Worm (Caenorhabditis elegans) whole organism, L1 larva: ENCODE data around the gene ceh-60.

ENCODE experiments used
- C04F5.9 ChIP-seq: sonication (generic microtip); optimal IDR thresholded peaks from 2 replicates; lab custom pipeline; 2016; ENCODE audit warnings: missing genetic modification characterization, missing compliant biosample characterization
- C16A3.4 ChIP-seq: fragments of 150-350 bp; optimal IDR thresholded peaks from 2 replicates; lab custom pipeline; 2014; ENCODE audit warnings: missing biosample characterization, missing genetic modification characterization
- C34B4.2 ChIP-seq: sonication (generic microtip); optimal IDR thresholded peaks from 2 replicates; lab custom pipeline; 2017; ENCODE audit warnings: mild to moderate bottlenecking, missing genetic modification characterization, missing compliant biosample characterization
- F16B12.6 ChIP-seq: fragments of 150-350 bp; optimal IDR thresholded peaks from 2 replicates; lab custom pipeline; 2014; ENCODE audit warnings: missing biosample characterization, missing genetic modification characterization
- alr-1 ChIP-seq: fragments of 200-800 bp; sonication (Bioruptor generic); optimal IDR thresholded peaks from 2 replicates; lab custom pipeline; 2018; ENCODE audit warnings: borderline replicate concordance, mild to moderate bottlenecking, missing genetic modification characterization, missing compliant biosample characterization
- aly-2 ChIP-seq: fragments of 150-350 bp; optimal IDR thresholded peaks from 2 replicates; lab custom pipeline; 2014; ENCODE audit warnings: missing biosample characterization, missing genetic modification characterization
- ama-1 ChIP-seq: fragments of 150-350 bp; optimal IDR thresholded peaks from 2 replicates; lab custom pipeline; 2014
- blmp-1 ChIP-seq: fragments of 150-350 bp; optimal IDR thresholded peaks from 2 replicates; lab custom pipeline; 2014; ENCODE audit warnings: missing biosample characterization, missing genetic modification characterization
- ceh-8 ChIP-seq: fragments of 200-800 bp; sonication (Bioruptor generic); optimal IDR thresholded peaks from 2 replicates; lab custom pipeline; 2018; ENCODE audit warnings: mild to moderate bottlenecking, missing genetic modification characterization, moderate library complexity, missing compliant biosample characterization
- ceh-82 ChIP-seq, 3 experiments: fragments of 150-350 bp in 1 of 3; sonication (generic microtip) in 2 of 3; optimal IDR thresholded peaks; 2 replicates each; lab custom pipeline; 2014 to 2017; ENCODE audit warnings: missing biosample characterization in 3 of 3, missing genetic modification characterization in 3 of 3
- ceh-90 ChIP-seq: sonication (generic microtip); optimal IDR thresholded peaks from 2 replicates; lab custom pipeline; 2016; ENCODE audit warnings: missing genetic modification characterization, missing compliant biosample characterization
- ces-1 ChIP-seq: fragments of 150-350 bp; optimal IDR thresholded peaks from 2 replicates; lab custom pipeline; 2014; ENCODE audit warnings: missing biosample characterization, missing genetic modification reagents, missing genetic modification characterization
- dpl-1 ChIP-seq, 3 experiments: fragments of 150-350 bp in 2 of 3; sonication (generic microtip) in 1 of 3; optimal IDR thresholded peaks; 2 replicates each; lab custom pipeline; 2014 to 2017; ENCODE audit warnings: missing biosample characterization in 3 of 3, missing genetic modification characterization in 3 of 3, missing genetic modification reagents in 3 of 3
- dsc-1 ChIP-seq: sonication (generic microtip); optimal IDR thresholded peaks from 2 replicates; lab custom pipeline; 2016; ENCODE audit warnings: mild to moderate bottlenecking, missing genetic modification characterization, missing compliant biosample characterization
- efl-1 ChIP-seq, 4 experiments: fragments of 150-350 bp; optimal IDR thresholded peaks in 3 of 4; peaks in 1 of 4; 1 replicate in 1 of 4; 2 replicates in 3 of 4; lab custom pipeline; 2014; ENCODE audit warnings: missing biosample characterization in 2 of 4, missing genetic modification characterization in 2 of 4, missing genetic modification reagents in 2 of 4
- elt-2 ChIP-seq: sonication (generic microtip); optimal IDR thresholded peaks from 2 replicates; lab custom pipeline; 2016; ENCODE audit warnings: missing genetic modification characterization, mild to moderate bottlenecking, inconsistent platforms, missing compliant biosample characterization, missing genetic modification reagents
- elt-3 ChIP-seq, 6 experiments: fragments of 150-350 bp in 1 of 6; sonication (generic microtip); optimal IDR thresholded peaks; 2 replicates each; lab custom pipeline; 2017 to 2018; ENCODE audit warnings: missing biosample characterization in 6 of 6, missing genetic modification characterization in 6 of 6, inconsistent platforms in 1 of 6
- fkh-4 ChIP-seq: sonication (generic microtip); optimal IDR thresholded peaks from 2 replicates; lab custom pipeline; 2016; ENCODE audit warnings: missing compliant biosample characterization, missing genetic modification characterization, borderline replicate concordance
- fos-1 ChIP-seq: fragments of 150-350 bp; optimal IDR thresholded peaks from 2 replicates; lab custom pipeline; 2014; ENCODE audit warnings: missing biosample characterization, missing genetic modification characterization
- hlh-4 ChIP-seq: sonication (generic microtip); optimal IDR thresholded peaks from 2 replicates; lab custom pipeline; 2016; ENCODE audit warnings: mild to moderate bottlenecking, missing genetic modification characterization, missing compliant biosample characterization
- hpl-2 ChIP-seq: fragments of 150-350 bp; optimal IDR thresholded peaks from 2 replicates; lab custom pipeline; 2014; ENCODE audit warnings: missing biosample characterization, missing genetic modification reagents, missing genetic modification characterization
- irx-1 ChIP-seq: sonication (generic microtip); optimal IDR thresholded peaks from 2 replicates; lab custom pipeline; 2016; ENCODE audit warnings: missing genetic modification characterization, missing compliant biosample characterization
- lin-13 ChIP-seq: fragments of 150-350 bp; optimal IDR thresholded peaks from 2 replicates; lab custom pipeline; 2014; ENCODE audit warnings: missing biosample characterization, missing genetic modification reagents, missing genetic modification characterization
- lin-39 ChIP-seq: fragments of 150-350 bp; optimal IDR thresholded peaks from 2 replicates; lab custom pipeline; 2014; ENCODE audit warnings: missing biosample characterization, missing genetic modification reagents, missing genetic modification characterization
- lir-3 ChIP-seq: sonication (generic microtip); optimal IDR thresholded peaks from 2 replicates; lab custom pipeline; 2016; ENCODE audit warnings: mild to moderate bottlenecking, missing genetic modification characterization, moderate library complexity, missing compliant biosample characterization; ENCODE audit not compliant: poor library complexity
- lsy-2 ChIP-seq, 2 experiments: fragments of 150-350 bp; optimal IDR thresholded peaks; 2 replicates each; lab custom pipeline; 2014; ENCODE audit warnings: missing biosample characterization in 2 of 2, missing genetic modification characterization in 2 of 2
- mab-9 ChIP-seq: fragments of 200-800 bp; sonication (Bioruptor generic); IDR thresholded peaks from 2 replicates; pipeline ENCODE4 v1.3.6; 2022; ENCODE audit warnings: missing genetic modification reagents, missing genetic modification characterization, missing compliant biosample characterization
- mef-2 ChIP-seq: fragments of 150-350 bp; optimal IDR thresholded peaks from 2 replicates; lab custom pipeline; 2014; ENCODE audit warnings: missing biosample characterization, missing genetic modification characterization
- mep-1 ChIP-seq: fragments of 150-350 bp; optimal IDR thresholded peaks from 2 replicates; lab custom pipeline; 2014; ENCODE audit warnings: missing biosample characterization, missing genetic modification characterization
- nhr-12 ChIP-seq: sonication (generic microtip); optimal IDR thresholded peaks from 2 replicates; lab custom pipeline; 2017; ENCODE audit warnings: missing biosample characterization, missing genetic modification characterization
- nhr-20 ChIP-seq: sonication (generic microtip); optimal IDR thresholded peaks from 2 replicates; lab custom pipeline; 2016; ENCODE audit warnings: mild to moderate bottlenecking, missing genetic modification characterization, missing compliant biosample characterization
- nhr-237 ChIP-seq: fragments of 150-350 bp; optimal IDR thresholded peaks from 2 replicates; lab custom pipeline; 2014; ENCODE audit warnings: missing biosample characterization, missing genetic modification characterization
- nhr-47 ChIP-seq: sonication (generic microtip); optimal IDR thresholded peaks from 2 replicates; lab custom pipeline; 2016; ENCODE audit warnings: mild to moderate bottlenecking, missing genetic modification characterization, moderate library complexity, missing compliant biosample characterization
- nhr-71 ChIP-seq: sonication (generic microtip); optimal IDR thresholded peaks from 2 replicates; lab custom pipeline; 2016; ENCODE audit warnings: mild to moderate bottlenecking, missing genetic modification characterization, moderate library complexity, missing compliant biosample characterization
- nhr-77 ChIP-seq: fragments of 150-350 bp; optimal IDR thresholded peaks from 2 replicates; lab custom pipeline; 2014; ENCODE audit warnings: missing biosample characterization, missing genetic modification characterization
- nhr-84 ChIP-seq: sonication (generic microtip); optimal IDR thresholded peaks from 2 replicates; lab custom pipeline; 2017; ENCODE audit warnings: missing biosample characterization, missing genetic modification characterization
- nhr-85 ChIP-seq: sonication (generic microtip); peaks from one replicate; lab custom pipeline; 2016; ENCODE audit warnings: missing genetic modification characterization, inconsistent platforms, missing compliant biosample characterization
- pqm-1 ChIP-seq: sonication (generic microtip); optimal IDR thresholded peaks from 3 replicates; lab custom pipeline; 2017; ENCODE audit warnings: missing biosample characterization, missing genetic modification characterization
- rnt-1 ChIP-seq: sonication (generic microtip); optimal IDR thresholded peaks from 2 replicates; lab custom pipeline; 2016; ENCODE audit warnings: mild to moderate bottlenecking, missing genetic modification characterization, moderate library complexity, missing compliant biosample characterization
- snpc-4 ChIP-seq: fragments of 150-350 bp; optimal IDR thresholded peaks from 2 replicates; lab custom pipeline; 2014; ENCODE audit warnings: missing biosample characterization, missing genetic modification characterization
- sox-4 ChIP-seq: sonication (generic microtip); optimal IDR thresholded peaks from 2 replicates; lab custom pipeline; 2016; ENCODE audit warnings: missing genetic modification characterization, missing compliant biosample characterization
- sptf-1 ChIP-seq: fragments of 150-350 bp; optimal IDR thresholded peaks from 2 replicates; lab custom pipeline; 2014; ENCODE audit warnings: missing biosample characterization, missing genetic modification characterization
- sup-37 ChIP-seq: fragments of 200-800 bp; sonication (Bioruptor generic); optimal IDR thresholded peaks from 2 replicates; lab custom pipeline; 2018; ENCODE audit warnings: mild to moderate bottlenecking, missing genetic modification characterization, missing compliant biosample characterization
- swsn-7 ChIP-seq: sonication (generic microtip); optimal IDR thresholded peaks from 2 replicates; lab custom pipeline; 2016; ENCODE audit warnings: missing genetic modification characterization, missing compliant biosample characterization
- tbx-2 ChIP-seq: sonication (generic microtip); optimal IDR thresholded peaks from 2 replicates; lab custom pipeline; 2016; ENCODE audit warnings: missing genetic modification characterization, missing compliant biosample characterization
- unc-130 ChIP-seq: fragments of 150-350 bp; optimal IDR thresholded peaks from 2 replicates; lab custom pipeline; 2017; ENCODE audit warnings: missing biosample characterization, missing genetic modification characterization, inconsistent platforms
- unc-30 ChIP-seq: sonication (generic microtip); optimal IDR thresholded peaks from 2 replicates; lab custom pipeline; 2017; ENCODE audit warnings: missing biosample characterization, missing genetic modification characterization
- unc-86 ChIP-seq: sonication (generic microtip); optimal IDR thresholded peaks from 2 replicates; lab custom pipeline; 2016; ENCODE audit warnings: missing genetic modification characterization, missing compliant biosample characterization
- unc-98 ChIP-seq: fragments of 200-800 bp; sonication (Bioruptor generic); IDR thresholded peaks from 2 replicates; pipeline ENCODE4 v1.3.6; 2022; ENCODE audit warnings: missing genetic modification characterization, missing compliant biosample characterization
- zag-1 ChIP-seq: fragments of 150-350 bp; optimal IDR thresholded peaks from 2 replicates; lab custom pipeline; 2014; ENCODE audit warnings: missing biosample characterization, missing genetic modification characterization
- ztf-11 ChIP-seq, 2 experiments: sonication (generic microtip); optimal IDR thresholded peaks; 2 replicates each; lab custom pipeline; 2016 to 2017; ENCODE audit warnings: missing genetic modification characterization in 2 of 2, missing biosample characterization in 1 of 2, missing compliant biosample characterization in 1 of 2
- ztf-4 ChIP-seq: fragments of 150-350 bp; optimal IDR thresholded peaks from 2 replicates; lab custom pipeline; 2014; ENCODE audit warnings: missing biosample characterization, missing genetic modification characterization

Gene ceh-60

DNA sequence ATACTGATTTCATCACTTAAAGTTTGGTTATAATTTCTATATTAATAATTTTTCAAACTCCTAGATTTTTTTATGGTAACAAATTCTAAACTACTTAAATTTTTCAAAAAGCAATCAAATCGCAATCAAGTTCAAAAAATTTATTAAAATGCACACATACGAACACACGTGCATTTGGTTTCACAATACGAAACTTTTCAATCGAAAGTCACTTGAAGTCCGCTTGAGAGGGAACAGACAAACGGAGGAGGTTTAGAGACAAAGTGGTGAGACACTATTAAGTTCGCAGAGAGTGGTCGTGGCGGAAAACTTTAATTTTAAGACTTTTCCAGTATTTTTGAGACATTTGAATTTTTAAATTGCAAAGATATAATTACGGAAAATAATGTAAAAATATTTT is 24.3 kb downstream of the ceh-60 start, which contains the start of gene glr-8:
TSS of gene glr-8 (plus strand) at position 319 of the 400 bp plus-strand sequence.
- no peak for TF ChIP-seq efl-1 (optimal IDR thresholded peaks at IDR 0.05; lab: Kevin White, UChicago)
- TF ChIP-seq efl-1 (GFP tag; optimal IDR thresholded peaks at IDR 0.05 in 1 of 2; lab: Kevin White, UChicago), result peak in 1 of 2 experiments; percentile 48
- peak; percentile 65 for TF ChIP-seq blmp-1 (tag; lab: Kevin White, UChicago)
- no peak for TF ChIP-seq nhr-47

- TF ChIP-seq ztf-4 (tag; lab: Kevin White, UChicago), result no peak
- no peak for TF ChIP-seq fkh-4 (tag; lab: Kevin White, UChicago)
- TF ChIP-seq alr-1 (tag; lab: Kevin White, UChicago), result no peak
- TF ChIP-seq fos-1 (tag; lab: Kevin White, UChicago), result no peak
- no peak for TF ChIP-seq nhr-237 (tag; lab: Kevin White, UChicago)
- TF ChIP-seq unc-130, result peak; percentile 1
- TF ChIP-seq C04F5.9 (tag; lab: Kevin White, UChicago), result no peak
- TF ChIP-seq hpl-2, result no peak
- peak; percentile 6 to 19 for TF ChIP-seq efl-1 (optimal IDR thresholded peaks at IDR 0.05; lab: Kevin White, UChicago)
- TF ChIP-seq efl-1 (GFP tag; optimal IDR thresholded peaks at IDR 0.05 in 1 of 2; lab: Kevin White, UChicago), result peak in 1 of 2 experiments; percentile 22
- no peak for TF ChIP-seq irx-1
- no peak for TF ChIP-seq F16B12.6 (tag; lab: Kevin White, UChicago)
- TF ChIP-seq swsn-7, result peak; percentile 29
- TF ChIP-seq ceh-90 (tag; lab: Kevin White, UChicago), result no peak
- peak; percentile 37 for TF ChIP-seq C16A3.4 (tag; lab: Kevin White, UChicago)
- peak; percentile 50 for TF ChIP-seq lin-13
- no peak for TF ChIP-seq nhr-12
- peak; percentile 14 for TF ChIP-seq nhr-47
- TF ChIP-seq nhr-77 (tag; lab: Kevin White, UChicago), result no peak
- TF ChIP-seq hlh-4 (tag; lab: Kevin White, UChicago), result no peak
- TF ChIP-seq aly-2, result no peak
- TF ChIP-seq ama-1, result no peak
- TF ChIP-seq lir-3 (tag; lab: Kevin White, UChicago), result no peak
- no peak for TF ChIP-seq unc-30 (tag; lab: Kevin White, UChicago)
- TF ChIP-seq zag-1, result no peak
- no peak for TF ChIP-seq tbx-2 (tag; lab: Kevin White, UChicago)
- TF ChIP-seq nhr-20, result peak; percentile 29
- TF ChIP-seq C34B4.2 (tag; lab: Kevin White, UChicago), result no peak
- TF ChIP-seq sptf-1 (tag; lab: Kevin White, UChicago), result no peak
- TF ChIP-seq ces-1 (GFP tag; lab: Kevin White, UChicago), result no peak
- TF ChIP-seq mep-1, result no peak
- TF ChIP-seq nhr-84 (tag; lab: Kevin White, UChicago), result no peak
- TF ChIP-seq mab-9, result no peak
- no peak for TF ChIP-seq elt-3 (tag; optimal IDR thresholded peaks at IDR 0.05; lab: Kevin White, UChicago)
- TF ChIP-seq pqm-1, result no peak
- TF ChIP-seq lsy-2 (tag; optimal IDR thresholded peaks at IDR 0.05; lab: Kevin White, UChicago), result peak; percentile 14 to 51
- no peak for TF ChIP-seq rnt-1 (tag; lab: Kevin White, UChicago)
- no peak for TF ChIP-seq mef-2 (tag; lab: Kevin White, UChicago)
- no peak for TF ChIP-seq ztf-11 (tag; optimal IDR thresholded peaks at IDR 0.05; lab: Kevin White, UChicago)
- TF ChIP-seq dpl-1 (GFP tag; optimal IDR thresholded peaks at IDR 0.05; lab: Kevin White, UChicago), result peak in 2 of 3 experiments; percentile 33 to 49
- TF ChIP-seq lin-39 (tag; lab: Kevin White, UChicago), result no peak
- TF ChIP-seq unc-86 (tag; lab: Kevin White, UChicago), result no peak
- no peak for TF ChIP-seq ceh-8 (GFP tag; lab: Kevin White, UChicago)
- TF ChIP-seq snpc-4 (tag; lab: Kevin White, UChicago), result no peak
- peak; percentile 50 for TF ChIP-seq nhr-71 (tag; lab: Kevin White, UChicago)
- TF ChIP-seq sox-4, result no peak
- no peak for TF ChIP-seq dsc-1 (tag; lab: Kevin White, UChicago)
- no peak for TF ChIP-seq ceh-82 (tag; optimal IDR thresholded peaks at IDR 0.05; lab: Kevin White, UChicago)
- no peak for TF ChIP-seq sup-37 (GFP tag; lab: Kevin White, UChicago)
- TF ChIP-seq elt-2, result no peak
- peak; percentile 64 for TF ChIP-seq nhr-85 (tag; lab: Kevin White, UChicago)
- TF ChIP-seq unc-98, result no peak
Measured at ce11 chrX:6505008-6505407, 24.9 kb downstream of the ceh-60 start, which contains the start of gene cdf-1. Gene cdf-1 (minus strand): TSS chrX:6505143.
